Fruit fly (Drosophila melanogaster): ENCODE measurements around the gene nac.

DNA sequence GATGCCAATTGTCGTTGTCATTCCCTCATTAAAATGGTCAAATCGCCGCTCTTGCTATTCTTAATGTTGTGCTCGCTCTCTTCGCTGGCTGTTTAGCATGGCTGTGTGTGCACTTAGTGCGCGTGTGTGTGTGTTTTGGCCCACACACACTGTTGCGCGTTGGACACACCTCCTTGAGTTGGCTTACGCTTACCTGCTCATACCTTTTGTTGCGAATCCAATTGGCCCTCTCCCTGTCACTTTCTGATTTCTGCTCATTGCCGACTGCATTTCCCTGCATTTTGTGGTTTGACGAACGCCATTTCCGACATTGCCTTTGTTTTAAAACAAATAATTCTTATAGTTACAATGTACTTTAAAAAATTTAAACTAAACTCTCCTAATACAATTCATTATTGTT is 31.2 kb upstream of the nac start:
- TF ChIP-seq Hr38 (GFP tag; optimal IDR thresholded peaks at IDR 0.05) (no peak), pdm3 (GFP tag; optimal IDR thresholded peaks at IDR 0.05) (no peak), CG8632 (GFP tag; optimal IDR thresholded peaks at IDR 0.05) (no peak), ss (GFP tag; optimal IDR thresholded peaks at IDR 0.05) (no peak), Eip78C (GFP tag) (peak; percentile 8), CG10631 (GFP tag; optimal IDR thresholded peaks at IDR 0.05) (no peak), lz (GFP tag; optimal IDR thresholded peaks at IDR 0.05) (no peak), CG11902 (GFP tag; optimal IDR thresholded peaks at IDR 0.05) (no peak), Eip93F (GFP tag; optimal IDR thresholded peaks at IDR 0.05) (no peak), Met (GFP tag; optimal IDR thresholded peaks at IDR 0.05) (no peak)

Measured in whole organism, prepupa.